Fruit fly (Drosophila melanogaster) whole organism, wandering third instar larva: ENCODE data around the gene Kap-alpha3.
A peak's percentile ranks its signal among the peaks of the same experiment; 100 is the strongest.

Experiments
- Abd-B ChIP-seq: fragments of >200 bp; optimal IDR thresholded peaks from 2 replicates; lab custom pipeline; 2017; ENCODE audit warnings: missing biosample characterization, missing genetic modification characterization
- Hr83 ChIP-seq: fragments of 200-300 bp; sonication (Bioruptor generic); optimal IDR thresholded peaks from 2 replicates; lab custom pipeline; 2016; ENCODE audit warnings: missing biosample characterization, mild to moderate bottlenecking, missing genetic modification characterization, moderate library complexity; ENCODE audit not compliant: poor library complexity, severe bottlenecking
- Myc ChIP-seq: fragments of >200 bp; optimal IDR thresholded peaks from 2 replicates; lab custom pipeline; 2017
- br ChIP-seq: fragments of 200-800 bp; sonication (Bioruptor generic); optimal IDR thresholded peaks from 2 replicates; lab custom pipeline; 2016; ENCODE audit warnings: missing biosample characterization, missing genetic modification characterization
- dl ChIP-seq, 2 experiments: fragments of 175-275, 200-275 bp in 1 of 2; fragments of 200-275 bp in 1 of 2; sonication (Bioruptor generic); optimal IDR thresholded peaks; lab custom pipeline; 2018; ENCODE audit warnings: mild to moderate bottlenecking in 2 of 2, missing biosample characterization in 2 of 2, missing genetic modification characterization in 2 of 2, moderate library complexity in 2 of 2; ENCODE audit not compliant: partially characterized antibody in 2 of 2, insufficient read depth in 1 of 2
- dmrt93B ChIP-seq: fragments of 200-800 bp; sonication (Bioruptor generic); optimal IDR thresholded peaks from 2 replicates; lab custom pipeline; 2018; ENCODE audit warnings: missing biosample characterization, mild to moderate bottlenecking, missing genetic modification characterization
- fru ChIP-seq: fragments of 200-800 bp; sonication (Bioruptor generic); optimal IDR thresholded peaks from 3 replicates; lab custom pipeline; 2016; ENCODE audit warnings: missing biosample characterization, mild to moderate bottlenecking, missing genetic modification characterization
- lola ChIP-seq: fragments of >200 bp; optimal IDR thresholded peaks from 2 replicates; lab custom pipeline; 2017; ENCODE audit warnings: missing biosample characterization, missing genetic modification characterization

DNA sequence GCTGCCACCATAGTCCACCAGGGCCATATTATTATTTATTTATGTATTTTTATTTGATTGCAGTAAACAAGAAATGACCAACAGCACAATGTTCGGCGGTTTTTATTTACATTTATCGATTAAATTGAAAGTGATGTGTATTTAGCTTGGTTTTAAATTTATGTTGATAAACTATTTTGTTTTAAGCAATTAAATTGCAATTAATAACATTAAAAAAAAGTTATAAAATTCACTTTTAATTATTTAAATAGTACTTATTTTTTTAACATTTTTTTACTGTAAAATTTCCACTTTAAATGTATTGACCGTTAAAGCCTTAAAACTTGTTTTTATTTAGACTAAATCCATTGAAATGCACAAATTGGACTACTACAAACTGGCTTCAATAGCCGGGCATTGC is 7.4 kb downstream of the Kap-alpha3 start, which contains the start of gene CG16790:
- TF ChIP-seq lola (no peak), br (GFP tag; lab: Kevin White, UChicago) (no peak), Abd-B (GFP tag; lab: Kevin White, UChicago) (no peak), dl (GFP tag; optimal IDR thresholded peaks at IDR 0.05; lab: Kevin White, UChicago; ENCODE audit: insufficient read depth in 1 of 2, partially characterized antibody in 2 of 2) (no peak), Hr83 (GFP tag; lab: Kevin White, UChicago) (no peak), dmrt93B (GFP tag; lab: Kevin White, UChicago) (no peak), fru (GFP tag; lab: Kevin White, UChicago) (no peak), Myc (peak; percentile 47)
